Fruit fly (Drosophila melanogaster) whole organism, pupa: Measurements from ENCODE around the gene Or85a.

Source experiments
- CG10348 ChIP-seq: fragments of 200-800 bp; sonication (Bioruptor generic); IDR thresholded peaks from 2 replicates; pipeline ENCODE4 v1.3.6; 2022; ENCODE audit warnings: missing biosample characterization, missing genetic modification characterization
- CG13204 ChIP-seq: fragments of 200-800 bp; sonication (Bioruptor generic); optimal IDR thresholded peaks from 2 replicates; lab custom pipeline; 2018; ENCODE audit warnings: missing biosample characterization, mild to moderate bottlenecking, missing genetic modification characterization, moderate library complexity
- CG32121 ChIP-seq: fragments of 200-800 bp; sonication (Bioruptor generic); IDR thresholded peaks from 2 replicates; pipeline ENCODE4 v1.3.6; 2022; ENCODE audit warnings: missing biosample characterization, missing genetic modification characterization
- CG4496 ChIP-seq: fragments of 200-800 bp; sonication (Bioruptor generic); IDR thresholded peaks from 3 replicates; pipeline ENCODE4 v1.3.6; 2022; ENCODE audit warnings: missing biosample characterization, missing genetic modification characterization
- D1 ChIP-seq: fragments of 200-800 bp; sonication (Bioruptor generic); optimal IDR thresholded peaks from 2 replicates; lab custom pipeline; 2018; ENCODE audit warnings: missing biosample characterization, mild to moderate bottlenecking, missing genetic modification characterization, moderate library complexity
- EcR ChIP-seq: fragments of 200-800 bp; sonication (Bioruptor generic); optimal IDR thresholded peaks from 3 replicates; lab custom pipeline; 2019; ENCODE audit warnings: missing biosample characterization, missing genetic modification characterization, mild to moderate bottlenecking, moderate library complexity, missing genetic modification reagents
- Ets98B ChIP-seq: fragments of 200-800 bp; sonication (Bioruptor generic); IDR thresholded peaks from 2 replicates; pipeline ENCODE4 v1.3.6; 2022; ENCODE audit warnings: missing biosample characterization, missing genetic modification characterization
- Pif1B ChIP-seq: fragments of 200-800 bp; sonication (Bioruptor generic); optimal IDR thresholded peaks from 3 replicates; lab custom pipeline; 2016; ENCODE audit warnings: missing biosample characterization, missing genetic modification characterization

DNA sequence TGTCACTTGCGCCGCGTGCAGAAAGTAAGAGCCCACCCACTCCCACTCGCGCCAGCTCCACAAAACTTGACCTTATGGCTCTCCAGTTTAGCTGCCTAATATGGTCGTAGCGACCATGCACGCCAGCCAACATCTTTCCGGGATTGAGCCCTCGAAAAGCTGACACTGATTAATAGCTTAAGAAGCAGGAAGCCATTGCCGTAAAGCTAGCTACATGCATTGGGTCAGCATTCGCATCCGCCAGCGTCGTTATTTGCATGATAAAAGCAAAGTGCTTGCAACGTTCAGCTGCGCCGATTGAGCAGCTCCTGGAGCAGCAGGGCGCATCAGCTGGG is 14.7 kb upstream of the Or85a start:
- TF ChIP-seq Pif1B (GFP tag; lab: Kevin White, UChicago): no peak
- no peak for TF ChIP-seq CG10348 (GFP tag; lab: Robert Waterston, UW)
- no peak for TF ChIP-seq CG32121 (GFP tag; lab: Robert Waterston, UW)
- TF ChIP-seq EcR (GFP tag; lab: Kevin White, UChicago): no peak
- no peak for TF ChIP-seq CG13204 (GFP tag; lab: Kevin White, UChicago)
- TF ChIP-seq CG4496 (GFP tag; lab: Robert Waterston, UW): no peak
- no peak for TF ChIP-seq Ets98B (GFP tag; lab: Robert Waterston, UW)
- no peak for TF ChIP-seq D1 (tag; lab: Kevin White, UChicago)
